Worm (Caenorhabditis elegans): ENCODE data around the gene T13F2.4.

T13F2.4 gene

DNA sequence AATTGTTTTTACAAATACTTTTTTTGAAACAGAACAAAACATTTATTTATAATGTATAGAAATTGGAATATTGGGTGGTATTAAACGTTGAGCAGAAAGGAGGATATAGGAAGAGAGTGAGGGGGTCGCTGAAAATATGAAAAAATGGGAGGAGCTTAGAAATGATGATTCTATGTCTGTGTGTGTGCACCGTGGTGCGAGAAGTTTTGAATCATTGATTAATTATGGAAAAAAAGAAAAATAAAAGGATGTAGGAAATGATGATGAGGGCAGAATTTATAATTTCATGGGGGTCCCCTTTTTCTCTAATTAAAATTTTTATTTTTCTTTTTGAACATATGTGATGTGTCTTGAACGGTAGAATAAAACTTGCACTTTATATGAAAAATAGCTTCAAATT, 4.9 kb upstream of the T13F2.4 start, which contains the start of gene sre-4:
TSS of gene sre-4 (minus strand) at position 101 of the 400 bp plus-strand sequence.
- TF ChIP-seq ztf-23 (GFP tag; IDR thresholded peaks at IDR 0.05) (no peak), tab-1 (GFP tag; IDR thresholded peaks at IDR 0.05) (no peak), flt-1 (GFP tag; IDR thresholded peaks at IDR 0.05) (no peak), T22C8.4 (GFP tag; IDR thresholded peaks at IDR 0.05) (no peak)

DNA sequence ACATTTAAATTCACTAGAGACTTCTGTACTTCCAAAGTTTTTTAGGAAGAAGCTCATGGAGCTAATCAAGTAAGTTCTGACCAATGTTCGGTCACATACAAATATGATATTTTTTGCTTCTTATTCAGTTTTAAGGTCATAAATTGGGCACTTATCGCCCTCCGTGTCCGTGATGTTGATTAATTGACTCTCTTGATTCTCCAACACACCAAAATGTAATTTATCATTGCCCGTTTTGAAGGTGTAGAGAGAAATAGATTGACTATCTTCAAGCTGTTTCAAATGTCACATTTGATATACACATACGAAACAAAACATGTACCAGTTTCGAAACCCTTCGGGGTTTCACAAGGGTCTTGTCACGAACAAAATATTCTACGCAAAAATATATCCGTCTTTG, 1.1 kb downstream of the T13F2.4 start:
- TF ChIP-seq flt-1 (GFP tag; IDR thresholded peaks at IDR 0.05) = no peak
- no peak for TF ChIP-seq cog-1 (tag; optimal IDR thresholded peaks at IDR 0.05)
- no peak for TF ChIP-seq ztf-23 (GFP tag; IDR thresholded peaks at IDR 0.05)
- TF ChIP-seq med-1 (GFP tag; optimal IDR thresholded peaks at IDR 0.05; ENCODE audit: insufficient read depth) = no peak
- TF ChIP-seq ref-1 (GFP tag; conservative IDR thresholded peaks at IDR 0.05) = no peak
- TF ChIP-seq klf-2 (GFP tag; conservative IDR thresholded peaks at IDR 0.05) = no peak
- TF ChIP-seq tab-1 (GFP tag; IDR thresholded peaks at IDR 0.05) = no peak
- no peak for TF ChIP-seq ztf-29 (GFP tag; IDR thresholded peaks at IDR 0.05)

- TF ChIP-seq ztf-29 (GFP tag; IDR thresholded peaks at IDR 0.05) = no peak
- TF ChIP-seq cog-1 (tag; optimal IDR thresholded peaks at IDR 0.05) = no peak
- TF ChIP-seq med-1 (GFP tag; optimal IDR thresholded peaks at IDR 0.05; ENCODE audit: insufficient read depth) = no peak
- TF ChIP-seq tab-1 (GFP tag; IDR thresholded peaks at IDR 0.05) = no peak
- no peak for TF ChIP-seq T22C8.4 (GFP tag; IDR thresholded peaks at IDR 0.05)
- no peak for TF ChIP-seq flt-1 (GFP tag; IDR thresholded peaks at IDR 0.05)
- TF ChIP-seq ref-1 (GFP tag; conservative IDR thresholded peaks at IDR 0.05) = no peak
- TF ChIP-seq ztf-23 (GFP tag; IDR thresholded peaks at IDR 0.05) = no peak
These were observed 5.7 kb downstream of the T13F2.4 start for ce11 chrIV:9795250-9795649.

ce11 chrIV:9796494-9796893, 6.9 kb downstream of the T13F2.4 start, which contains the start of gene pis-1:
TSS of gene pis-1 (minus strand) at chrIV:9796594.
- TF ChIP-seq cog-1 (tag; optimal IDR thresholded peaks at IDR 0.05) = no peak
- TF ChIP-seq flt-1 (GFP tag; IDR thresholded peaks at IDR 0.05) = no peak
- TF ChIP-seq klf-2 (GFP tag; conservative IDR thresholded peaks at IDR 0.05) = no peak
- no peak for TF ChIP-seq tab-1 (GFP tag; IDR thresholded peaks at IDR 0.05)
- TF ChIP-seq ztf-29 (GFP tag; IDR thresholded peaks at IDR 0.05) = no peak
- TF ChIP-seq med-1 (GFP tag; optimal IDR thresholded peaks at IDR 0.05; ENCODE audit: insufficient read depth) = no peak

ce11 chrIV:9797304-9798003, 7.9 kb downstream of the T13F2.4 start, which contains the start of gene T13F2.2:
TSS of gene T13F2.2 (minus strand) at chrIV:9797354.
- no peak for TF ChIP-seq T22C8.4 (GFP tag; IDR thresholded peaks at IDR 0.05)
- TF ChIP-seq klf-2 (GFP tag; conservative IDR thresholded peaks at IDR 0.05) = no peak
- no peak for TF ChIP-seq med-1 (GFP tag; optimal IDR thresholded peaks at IDR 0.05; ENCODE audit: insufficient read depth)
- no peak for TF ChIP-seq flt-1 (GFP tag; IDR thresholded peaks at IDR 0.05)
- TF ChIP-seq ztf-23 (GFP tag; IDR thresholded peaks at IDR 0.05) = no peak
- TF ChIP-seq ref-1 (GFP tag; conservative IDR thresholded peaks at IDR 0.05) = no peak
- no peak for TF ChIP-seq tab-1 (GFP tag; IDR thresholded peaks at IDR 0.05)
- TF ChIP-seq cog-1 (tag; optimal IDR thresholded peaks at IDR 0.05) = no peak

ce11 chrIV:9798307-9798706, 8.7 kb downstream of the T13F2.4 start:
- TF ChIP-seq cog-1 (tag; optimal IDR thresholded peaks at IDR 0.05) (no peak), ztf-29 (GFP tag; IDR thresholded peaks at IDR 0.05) (no peak), flt-1 (GFP tag; IDR thresholded peaks at IDR 0.05) (no peak), T22C8.4 (GFP tag; IDR thresholded peaks at IDR 0.05) (no peak)

DNA sequence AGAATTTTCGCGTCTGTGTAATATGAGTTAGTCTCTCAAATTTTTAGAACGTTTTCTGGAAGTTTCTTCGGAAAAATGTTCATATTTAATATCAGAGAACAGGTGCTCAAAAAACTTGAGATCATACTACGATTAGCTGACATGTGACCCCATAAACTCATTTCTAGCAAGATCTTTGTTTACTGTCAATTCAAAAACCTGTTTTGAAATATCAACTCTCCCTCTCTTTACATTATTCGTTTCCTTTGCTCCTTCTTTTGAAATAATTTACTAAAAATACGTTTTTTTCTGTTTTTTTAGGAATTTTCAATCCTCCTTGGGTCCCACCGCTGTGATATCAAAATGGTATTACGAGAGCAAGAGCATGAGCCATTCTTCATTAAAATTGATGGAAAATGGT, 9.5 kb downstream of the T13F2.4 start, which contains the start of gene fat-4:
TSS of gene fat-4 (plus strand) at position 301 of the 400 bp plus-strand sequence.
- TF ChIP-seq flt-1 (GFP tag; IDR thresholded peaks at IDR 0.05) = no peak
- TF ChIP-seq T22C8.4 (GFP tag; IDR thresholded peaks at IDR 0.05) = no peak
- no peak for TF ChIP-seq ztf-29 (GFP tag; IDR thresholded peaks at IDR 0.05)

DNA sequence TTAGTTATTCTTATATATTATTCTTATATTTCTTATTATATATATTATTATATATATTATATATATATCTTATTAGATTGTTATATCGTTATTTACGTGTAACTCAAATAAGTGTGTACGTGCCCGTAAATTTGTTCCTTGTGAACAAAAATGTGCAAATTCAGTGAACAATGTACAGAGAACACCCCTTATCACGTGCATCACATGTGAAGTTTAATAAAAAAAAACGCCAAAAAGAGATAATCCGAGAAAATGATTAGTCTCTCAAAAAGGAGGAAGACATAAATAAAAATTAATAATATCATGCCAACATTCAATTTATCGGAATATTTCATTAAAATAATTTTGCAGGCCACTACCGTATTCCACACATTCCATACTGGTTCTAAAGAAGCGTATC, 10.1 kb downstream of the T13F2.4 start:
- TF ChIP-seq ztf-29 (GFP tag; IDR thresholded peaks at IDR 0.05) (no peak), klf-2 (GFP tag; conservative IDR thresholded peaks at IDR 0.05) (no peak), med-1 (GFP tag; optimal IDR thresholded peaks at IDR 0.05; ENCODE audit: insufficient read depth) (no peak), T22C8.4 (GFP tag; IDR thresholded peaks at IDR 0.05) (no peak), cog-1 (tag; optimal IDR thresholded peaks at IDR 0.05) (no peak), ref-1 (GFP tag; conservative IDR thresholded peaks at IDR 0.05) (no peak), tab-1 (GFP tag; IDR thresholded peaks at IDR 0.05) (no peak), flt-1 (GFP tag; IDR thresholded peaks at IDR 0.05) (no peak), ztf-23 (GFP tag; IDR thresholded peaks at IDR 0.05) (no peak)

DNA sequence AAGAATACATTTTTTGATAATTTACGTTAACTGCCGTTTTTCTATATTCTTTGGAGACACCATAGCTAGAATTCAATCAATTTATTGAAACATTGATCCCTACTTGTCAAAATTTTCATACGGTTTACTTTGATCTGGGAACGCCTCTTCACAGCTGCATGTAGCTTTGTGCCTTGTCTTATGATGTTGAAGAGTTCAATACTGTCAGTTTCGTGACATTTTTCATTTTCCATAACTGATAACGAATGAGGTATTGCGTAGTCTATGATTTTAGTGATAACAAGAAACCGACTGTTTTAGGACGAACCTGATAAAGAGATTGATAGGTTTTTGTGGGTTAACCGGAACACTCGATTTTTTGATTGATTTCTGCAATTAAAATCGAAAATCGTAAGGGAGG, 11.8 kb downstream of the T13F2.4 start:
- TF ChIP-seq cog-1 (tag; optimal IDR thresholded peaks at IDR 0.05) = no peak

- TF ChIP-seq med-1 (GFP tag; optimal IDR thresholded peaks at IDR 0.05; ENCODE audit: insufficient read depth) = no peak
- TF ChIP-seq ztf-23 (GFP tag; IDR thresholded peaks at IDR 0.05) = no peak
- TF ChIP-seq tab-1 (GFP tag; IDR thresholded peaks at IDR 0.05) = no peak
- no peak for TF ChIP-seq klf-2 (GFP tag; conservative IDR thresholded peaks at IDR 0.05)
- TF ChIP-seq ref-1 (GFP tag; conservative IDR thresholded peaks at IDR 0.05) = no peak
- TF ChIP-seq flt-1 (GFP tag; IDR thresholded peaks at IDR 0.05) = no peak
- no peak for TF ChIP-seq cog-1 (tag; optimal IDR thresholded peaks at IDR 0.05)
- no peak for TF ChIP-seq T22C8.4 (GFP tag; IDR thresholded peaks at IDR 0.05)
- no peak for TF ChIP-seq ztf-29 (GFP tag; IDR thresholded peaks at IDR 0.05)
These were observed 13.1 kb downstream of the T13F2.4 start, which contains the start of gene fat-3 for ce11 chrIV:9802711-9803110. TSS of gene fat-3 (plus strand) at chrIV:9803023.

DNA sequence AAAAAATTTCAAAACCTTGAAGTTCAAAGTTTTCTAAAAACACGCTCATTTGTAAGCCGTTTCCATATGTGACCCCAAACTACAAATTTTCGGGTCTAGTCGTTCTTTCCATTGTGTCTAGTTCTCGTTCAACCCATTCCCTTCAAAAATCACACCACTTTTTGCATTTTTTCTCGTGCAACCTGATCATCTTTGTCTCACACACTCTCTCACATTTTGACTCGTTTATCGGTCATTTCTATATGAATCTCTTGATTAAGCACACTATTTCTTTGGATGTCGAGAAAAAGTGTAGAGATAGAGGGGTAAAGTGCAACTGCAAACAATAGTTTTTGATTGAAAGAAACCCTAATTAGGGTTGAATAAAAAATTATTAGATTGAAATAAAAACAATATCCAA, 13.9 kb downstream of the T13F2.4 start:
- no peak for TF ChIP-seq flt-1 (GFP tag; IDR thresholded peaks at IDR 0.05)
- no peak for TF ChIP-seq ref-1 (GFP tag; conservative IDR thresholded peaks at IDR 0.05)
- no peak for TF ChIP-seq ztf-23 (GFP tag; IDR thresholded peaks at IDR 0.05)

All from whole organism, midembryonic.